Worm (Caenorhabditis elegans): ENCODE results near the gene clec-4.
"Not testable (repeated sequence)": the region's sequence is repeated elsewhere in the genome, so short reads cannot be mapped to it uniquely, and the experiment has no call there.

- TF ChIP-seq dao-5, W03F9.2, him-1 (tag; optimal IDR thresholded peaks at IDR 0.05): not testable (repeated sequence)
Measured at ce11 chrII:12536203-12536602, 44.7 kb downstream of the clec-4 start, which contains the start of gene F49C5.3.
